Worm (Caenorhabditis elegans) whole organism, L4/young adult: ENCODE measurements around the gene C53D6.4.

Experiments
- W03F9.2 ChIP-seq: fragments of 150-350 bp; optimal IDR thresholded peaks from 2 replicates; lab custom pipeline; 2014; ENCODE audit warnings: missing biosample characterization, missing genetic modification characterization
- dao-5 ChIP-seq: sonication (generic microtip); optimal IDR thresholded peaks from 2 replicates; lab custom pipeline; 2016; ENCODE audit warnings: missing genotype, missing genetic modification characterization, moderate library complexity, missing compliant biosample characterization

ce11 chrIV:8986761-8987316 is 33.9 kb downstream of the C53D6.4 start, which contains the start of gene bre-1:
- TF ChIP-seq dao-5 (tag; lab: Kevin White, UChicago) (no peak), W03F9.2 (no peak)
